Fruit fly (Drosophila melanogaster): ENCODE measurements around the gene PyK.

DNA sequence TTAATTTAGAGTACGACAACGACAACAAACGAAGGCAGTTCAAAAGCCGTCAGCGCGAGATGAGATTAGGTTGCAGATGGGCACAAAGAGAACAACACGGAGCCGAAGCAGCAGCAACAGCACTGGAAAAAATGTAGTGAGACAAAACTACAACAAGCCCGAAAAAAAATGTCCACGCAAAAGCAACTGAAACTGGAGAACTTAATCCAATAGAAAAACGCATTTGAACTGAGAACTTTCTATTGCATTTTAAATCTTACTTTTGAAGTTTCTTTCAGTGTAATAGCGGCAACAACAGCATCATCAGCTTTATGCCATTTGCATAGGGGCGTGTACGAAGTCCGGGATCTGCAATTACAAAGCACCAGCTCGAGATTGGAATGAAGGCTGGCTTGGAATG is 27.8 kb upstream of the PyK start:
- peak; percentile 57 for TF ChIP-seq Sox102F (GFP tag; optimal IDR thresholded peaks at IDR 0.05)
- TF ChIP-seq dsx (GFP tag; optimal IDR thresholded peaks at IDR 0.05; ENCODE audit: poor library complexity, severe bottlenecking): peak; percentile 68
- TF ChIP-seq Met (GFP tag; optimal IDR thresholded peaks at IDR 0.05): peak; percentile 66
- TF ChIP-seq esn (GFP tag; optimal IDR thresholded peaks at IDR 0.05): peak; percentile 59
- peak; percentile 63 for TF ChIP-seq CG6792 (GFP tag; optimal IDR thresholded peaks at IDR 0.05)
- TF ChIP-seq Gug (GFP tag; IDR thresholded peaks at IDR 0.05): 0 out of 2 replicates have a peak, but pooled peaks have one; percentile 12
- peak; percentile 62 for TF ChIP-seq Hr39 (GFP tag; optimal IDR thresholded peaks at IDR 0.05)
- peak; percentile 51; the same call in 1 of the 3 replicates for TF ChIP-seq CG8119 (GFP tag; IDR thresholded peaks at IDR 0.05)
- peak; percentile 73 for TF ChIP-seq spab (GFP tag; optimal IDR thresholded peaks at IDR 0.05)
